Fruit fly (Drosophila melanogaster): ENCODE data around the gene Tsc1.
A peak's percentile ranks its signal among the peaks of the same experiment; 100 is the strongest.

DNA sequence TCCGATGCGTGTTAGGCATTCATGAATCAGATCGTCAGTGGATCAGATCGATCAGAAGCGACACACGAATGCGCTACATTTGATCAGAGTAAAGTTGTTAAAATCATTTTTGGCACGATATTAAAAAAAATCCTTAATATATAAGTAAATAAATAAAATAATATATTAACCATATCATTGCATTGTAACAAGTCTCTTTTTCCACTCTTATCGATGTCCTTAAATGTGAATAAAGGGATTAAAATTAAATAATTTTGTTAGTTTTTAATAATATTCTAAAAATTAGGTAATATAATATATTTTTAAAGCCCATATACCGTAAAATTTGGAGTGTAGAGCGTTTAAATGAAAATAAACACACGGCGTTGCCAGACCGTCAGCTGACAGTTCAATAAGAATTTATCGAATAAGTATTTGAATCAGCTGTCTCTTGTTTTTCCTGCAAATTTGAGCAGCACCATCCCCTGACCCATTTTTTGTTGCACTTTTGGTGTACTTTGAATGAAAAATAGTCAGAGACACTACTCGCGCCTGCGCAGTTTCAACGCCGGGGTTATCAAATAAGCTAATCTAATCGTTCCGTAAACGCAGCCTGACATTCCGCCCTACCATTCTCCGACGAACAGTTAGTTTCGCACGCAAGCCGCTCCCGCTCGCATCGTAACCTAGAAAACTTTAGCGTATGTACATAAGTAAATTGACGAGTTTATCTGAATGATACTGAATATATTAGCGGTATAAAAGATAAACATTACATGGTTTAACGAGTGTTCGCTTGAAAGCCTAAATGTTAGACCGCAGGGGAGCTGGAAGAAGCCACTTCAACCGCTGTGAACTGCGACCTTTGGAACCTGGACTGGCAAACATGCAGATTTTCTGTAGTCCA is 22.1 kb downstream of the Tsc1 start, which contains the start of the genes p38a and CG6178:
- peak; percentile 98 for TF ChIP-seq CG11294 (GFP tag; IDR thresholded peaks at IDR 0.05)
- peak; percentile 98 for TF ChIP-seq acj6 (GFP tag; optimal IDR thresholded peaks at IDR 0.05)
- TF ChIP-seq CG3032 (tag; optimal IDR thresholded peaks at IDR 0.05): peak; percentile 99
- TF ChIP-seq spab (GFP tag; optimal IDR thresholded peaks at IDR 0.05): peak; percentile 96
- TF ChIP-seq Sox102F (GFP tag; optimal IDR thresholded peaks at IDR 0.05): peak; percentile 93
- TF ChIP-seq CG16779 (tag; optimal IDR thresholded peaks at IDR 0.05): peak; percentile 97
- peak; percentile 99 for TF ChIP-seq CG34406 (GFP tag; optimal IDR thresholded peaks at IDR 0.05)
- peak; percentile 82 for TF ChIP-seq Smox (GFP tag; optimal IDR thresholded peaks at IDR 0.05)
- peak; percentile 96 for TF ChIP-seq dac (GFP tag; optimal IDR thresholded peaks at IDR 0.05)
- peak; percentile 99 for TF ChIP-seq CG15336 (GFP tag; IDR thresholded peaks at IDR 0.05)
- peak; percentile 95 for TF ChIP-seq CG6808 (GFP tag; optimal IDR thresholded peaks at IDR 0.05)

All from whole organism, prepupa.